Worm (Caenorhabditis elegans): ENCODE results near the gene srx-137.

ce11 chrV:13873323-13873722, 10.7 kb downstream of the srx-137 start:
- no peak for TF ChIP-seq klf-2 (GFP tag; conservative IDR thresholded peaks at IDR 0.05)
- TF ChIP-seq med-1 (GFP tag; optimal IDR thresholded peaks at IDR 0.05; ENCODE audit: insufficient read depth) = no peak
- TF ChIP-seq ztf-29 (GFP tag; IDR thresholded peaks at IDR 0.05) = no peak
- no peak for TF ChIP-seq ztf-23 (GFP tag; IDR thresholded peaks at IDR 0.05)
- no peak for TF ChIP-seq T22C8.4 (GFP tag; IDR thresholded peaks at IDR 0.05)
- TF ChIP-seq ref-1 (GFP tag; conservative IDR thresholded peaks at IDR 0.05) = no peak
- TF ChIP-seq flt-1 (GFP tag; IDR thresholded peaks at IDR 0.05) = no peak
- TF ChIP-seq tab-1 (GFP tag; IDR thresholded peaks at IDR 0.05) = no peak
- no peak for TF ChIP-seq cog-1 (tag; optimal IDR thresholded peaks at IDR 0.05)
